Worm (Caenorhabditis elegans): Measurements from ENCODE around the gene nhr-102.
"Not testable (repeated sequence)": the region's sequence is repeated elsewhere in the genome, so short reads cannot be mapped to it uniquely, and the experiment has no call there.

Gene nhr-102

ce11 chrV:15870356-15870755 lies 5.9 kb downstream of the nhr-102 start, which contains the start of gene str-57:
Gene str-57, plus strand, starts transcription at chrV:15870656.
- TF ChIP-seq ztf-23 (GFP tag; IDR thresholded peaks at IDR 0.05), result no peak
- TF ChIP-seq tab-1 (GFP tag; IDR thresholded peaks at IDR 0.05), result no peak
- no peak for TF ChIP-seq T22C8.4 (GFP tag; IDR thresholded peaks at IDR 0.05)
- no peak for TF ChIP-seq ref-1 (GFP tag; conservative IDR thresholded peaks at IDR 0.05)
- no peak for TF ChIP-seq flt-1 (GFP tag; IDR thresholded peaks at IDR 0.05)
- no peak for TF ChIP-seq klf-2 (GFP tag; conservative IDR thresholded peaks at IDR 0.05)
- no peak for TF ChIP-seq cog-1 (tag; optimal IDR thresholded peaks at IDR 0.05)
- no peak for TF ChIP-seq ztf-29 (GFP tag; IDR thresholded peaks at IDR 0.05)
- TF ChIP-seq med-1 (GFP tag; optimal IDR thresholded peaks at IDR 0.05; ENCODE audit: insufficient read depth), result no peak

DNA sequence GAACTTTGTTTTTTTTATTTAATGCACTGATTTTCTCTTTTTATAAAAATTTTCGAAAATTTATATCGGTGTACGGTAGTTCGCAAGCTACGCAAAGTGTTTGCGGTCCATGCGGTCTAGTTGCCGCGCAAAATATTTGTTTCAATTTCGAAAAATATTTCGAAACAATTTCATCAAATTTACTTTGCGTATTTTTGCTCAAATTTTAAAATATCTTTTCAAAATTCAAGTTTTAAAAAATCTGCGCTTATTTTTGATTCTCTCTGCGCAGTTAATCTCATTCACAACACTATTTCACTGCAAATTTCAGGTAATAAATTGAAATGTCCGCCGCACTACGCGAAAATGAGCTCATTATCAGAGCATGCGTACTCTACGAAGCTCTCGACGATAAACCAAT lies 8.8 kb downstream of the nhr-102 start, which contains the start of gene fbxa-197:
Gene fbxa-197 (plus strand): TSS at position 301 of the 400 bp plus-strand sequence.
- TF ChIP-seq cog-1 (tag; optimal IDR thresholded peaks at IDR 0.05) (no peak), med-1 (GFP tag; optimal IDR thresholded peaks at IDR 0.05; ENCODE audit: insufficient read depth) (no peak), ref-1 (GFP tag; conservative IDR thresholded peaks at IDR 0.05) (no peak), klf-2 (GFP tag; conservative IDR thresholded peaks at IDR 0.05) (no peak)

- TF ChIP-seq med-1 (GFP tag; optimal IDR thresholded peaks at IDR 0.05; ENCODE audit: insufficient read depth) (no peak), ref-1 (GFP tag; conservative IDR thresholded peaks at IDR 0.05) (no peak), T22C8.4 (GFP tag; IDR thresholded peaks at IDR 0.05) (no peak), tab-1 (GFP tag; IDR thresholded peaks at IDR 0.05) (no peak), ztf-29 (GFP tag; IDR thresholded peaks at IDR 0.05) (no peak)
These were observed 10.4 kb downstream of the nhr-102 start, which contains the start of gene srh-293 for ce11 chrV:15865839-15866238. Gene srh-293, plus strand, starts transcription at chrV:15866139.

- TF ChIP-seq ref-1 (GFP tag; conservative IDR thresholded peaks at IDR 0.05) (no peak), flt-1 (GFP tag; IDR thresholded peaks at IDR 0.05) (no peak), ztf-23 (GFP tag; IDR thresholded peaks at IDR 0.05) (no peak), ztf-29 (GFP tag; IDR thresholded peaks at IDR 0.05) (no peak), T22C8.4 (GFP tag; IDR thresholded peaks at IDR 0.05) (no peak), klf-2 (GFP tag; conservative IDR thresholded peaks at IDR 0.05) (no peak), med-1 (GFP tag; optimal IDR thresholded peaks at IDR 0.05; ENCODE audit: insufficient read depth) (no peak), cog-1 (tag; optimal IDR thresholded peaks at IDR 0.05) (no peak), tab-1 (GFP tag; IDR thresholded peaks at IDR 0.05) (no peak)
These were observed 13.2 kb downstream of the nhr-102 start, which contains the start of gene srh-299 for ce11 chrV:15863042-15863441. Gene srh-299, plus strand, starts transcription at chrV:15863342.

DNA sequence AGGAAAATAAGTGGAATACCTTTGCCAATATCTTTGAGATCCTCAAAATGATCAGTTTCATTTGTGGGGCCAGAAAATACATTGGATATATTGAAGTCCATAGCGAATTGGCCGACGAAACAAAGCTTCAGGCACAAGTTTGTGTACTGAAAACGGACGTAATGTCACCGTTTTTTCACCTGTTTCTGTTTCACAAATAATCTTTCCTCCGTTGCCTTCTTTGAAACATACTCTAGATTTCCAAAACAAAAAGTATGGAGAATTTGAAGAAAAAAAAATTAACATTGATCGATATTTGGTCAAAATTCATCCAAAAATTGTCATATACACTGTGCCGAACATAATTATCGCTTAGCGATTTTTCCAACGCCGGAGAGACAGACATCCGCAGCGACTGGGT lies 13.6 kb downstream of the nhr-102 start, which contains the start of gene srz-12:
Gene srz-12 (minus strand): TSS at position 101 of the 400 bp plus-strand sequence.
- no peak for TF ChIP-seq T22C8.4 (GFP tag; IDR thresholded peaks at IDR 0.05)
- TF ChIP-seq tab-1 (GFP tag; IDR thresholded peaks at IDR 0.05), result no peak
- TF ChIP-seq klf-2 (GFP tag; conservative IDR thresholded peaks at IDR 0.05), result no peak
- no peak for TF ChIP-seq med-1 (GFP tag; optimal IDR thresholded peaks at IDR 0.05; ENCODE audit: insufficient read depth)
- no peak for TF ChIP-seq cog-1 (tag; optimal IDR thresholded peaks at IDR 0.05)
- TF ChIP-seq ztf-23 (GFP tag; IDR thresholded peaks at IDR 0.05), result no peak
- TF ChIP-seq ztf-29 (GFP tag; IDR thresholded peaks at IDR 0.05), result no peak
- no peak for TF ChIP-seq ref-1 (GFP tag; conservative IDR thresholded peaks at IDR 0.05)
- TF ChIP-seq flt-1 (GFP tag; IDR thresholded peaks at IDR 0.05), result no peak

DNA sequence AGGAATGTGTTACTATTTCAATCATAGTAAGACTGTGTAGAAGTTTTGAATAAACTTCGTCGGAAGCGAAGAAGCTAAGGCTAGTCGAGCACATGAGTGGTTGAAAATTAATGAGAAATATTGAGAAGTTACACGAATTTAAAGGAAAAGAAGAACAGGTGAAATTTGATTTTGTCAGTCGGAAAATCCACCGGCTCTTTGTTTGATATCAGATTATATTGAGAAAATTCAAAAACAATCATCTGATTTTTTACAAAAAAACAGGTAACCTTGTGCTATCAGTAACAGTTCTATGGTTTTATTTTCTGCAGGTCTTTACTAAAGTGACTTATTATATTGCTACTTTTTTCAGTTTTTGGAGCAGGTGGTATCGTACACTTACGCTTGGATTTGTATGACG lies 17.9 kb downstream of the nhr-102 start, which contains the start of gene srh-148:
Gene srh-148 (minus strand): TSS at position 101 of the 400 bp plus-strand sequence.
- TF ChIP-seq T22C8.4 (GFP tag; IDR thresholded peaks at IDR 0.05), result no peak
- no peak for TF ChIP-seq flt-1 (GFP tag; IDR thresholded peaks at IDR 0.05)
- no peak for TF ChIP-seq ref-1 (GFP tag; conservative IDR thresholded peaks at IDR 0.05)
- TF ChIP-seq klf-2 (GFP tag; conservative IDR thresholded peaks at IDR 0.05), result no peak
- no peak for TF ChIP-seq ztf-29 (GFP tag; IDR thresholded peaks at IDR 0.05)
- TF ChIP-seq ztf-23 (GFP tag; IDR thresholded peaks at IDR 0.05), result no peak
- no peak for TF ChIP-seq cog-1 (tag; optimal IDR thresholded peaks at IDR 0.05)
- no peak for TF ChIP-seq med-1 (GFP tag; optimal IDR thresholded peaks at IDR 0.05; ENCODE audit: insufficient read depth)
- no peak for TF ChIP-seq tab-1 (GFP tag; IDR thresholded peaks at IDR 0.05)

- not testable (repeated sequence) for TF ChIP-seq cog-1 (tag; optimal IDR thresholded peaks at IDR 0.05); ref-1 (GFP tag; conservative IDR thresholded peaks at IDR 0.05); ztf-23 (GFP tag; IDR thresholded peaks at IDR 0.05)
These were observed 25.9 kb downstream of the nhr-102 start, which contains the start of gene srh-147 for ce11 chrV:15850276-15850811. Gene srh-147, minus strand, starts transcription at chrV:15850326.

ce11 chrV:15841095-15841494 lies 35.1 kb downstream of the nhr-102 start, which contains the start of gene srh-149:
Gene srh-149, minus strand, starts transcription at chrV:15841195.
- TF ChIP-seq T22C8.4 (GFP tag; IDR thresholded peaks at IDR 0.05) (no peak), tab-1 (GFP tag; IDR thresholded peaks at IDR 0.05) (no peak)

ce11 chrV:15833622-15834021 lies 42.6 kb downstream of the nhr-102 start, which contains the start of gene srbc-54:
Gene srbc-54, minus strand, starts transcription at chrV:15833722.
- no peak for TF ChIP-seq klf-2 (GFP tag; conservative IDR thresholded peaks at IDR 0.05)
- TF ChIP-seq T22C8.4 (GFP tag; IDR thresholded peaks at IDR 0.05), result no peak
- no peak for TF ChIP-seq tab-1 (GFP tag; IDR thresholded peaks at IDR 0.05)
- no peak for TF ChIP-seq ref-1 (GFP tag; conservative IDR thresholded peaks at IDR 0.05)
- TF ChIP-seq med-1 (GFP tag; optimal IDR thresholded peaks at IDR 0.05; ENCODE audit: insufficient read depth), result no peak
- no peak for TF ChIP-seq flt-1 (GFP tag; IDR thresholded peaks at IDR 0.05)
- no peak for TF ChIP-seq cog-1 (tag; optimal IDR thresholded peaks at IDR 0.05)
- no peak for TF ChIP-seq ztf-23 (GFP tag; IDR thresholded peaks at IDR 0.05)
- no peak for TF ChIP-seq ztf-29 (GFP tag; IDR thresholded peaks at IDR 0.05)

DNA sequence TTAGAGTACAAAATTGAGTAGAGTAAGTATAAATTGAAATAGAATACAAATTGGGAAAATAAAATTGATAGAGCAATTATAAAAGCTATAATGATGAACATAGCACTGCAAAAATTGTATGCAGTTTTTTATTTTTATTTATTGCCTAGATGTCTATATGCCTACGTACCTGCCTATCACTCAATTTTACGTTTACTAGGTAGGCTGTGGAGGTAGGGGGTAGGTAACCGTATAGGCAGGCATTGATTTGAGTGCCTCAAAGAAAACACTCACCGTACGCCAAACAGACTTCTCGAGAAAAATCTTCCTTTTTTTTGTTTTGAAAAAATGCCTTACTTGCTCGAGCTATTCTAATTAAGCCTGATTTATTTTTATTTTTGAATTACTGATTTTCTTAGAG lies 44.6 kb downstream of the nhr-102 start, which contains the start of gene srbc-56:
Gene srbc-56 (minus strand): TSS at position 101 of the 400 bp plus-strand sequence.
- TF ChIP-seq med-1 (GFP tag; optimal IDR thresholded peaks at IDR 0.05; ENCODE audit: insufficient read depth) (no peak), ztf-29 (GFP tag; IDR thresholded peaks at IDR 0.05) (no peak), klf-2 (GFP tag; conservative IDR thresholded peaks at IDR 0.05) (no peak), ref-1 (GFP tag; conservative IDR thresholded peaks at IDR 0.05) (no peak), T22C8.4 (GFP tag; IDR thresholded peaks at IDR 0.05) (no peak), cog-1 (tag; optimal IDR thresholded peaks at IDR 0.05) (no peak), ztf-23 (GFP tag; IDR thresholded peaks at IDR 0.05) (no peak), tab-1 (GFP tag; IDR thresholded peaks at IDR 0.05) (no peak), flt-1 (GFP tag; IDR thresholded peaks at IDR 0.05) (no peak)

Measured in whole organism, midembryonic.